Worm (Caenorhabditis elegans): Measurements from ENCODE around the gene F13E9.13.

F13E9.13 gene

DNA sequence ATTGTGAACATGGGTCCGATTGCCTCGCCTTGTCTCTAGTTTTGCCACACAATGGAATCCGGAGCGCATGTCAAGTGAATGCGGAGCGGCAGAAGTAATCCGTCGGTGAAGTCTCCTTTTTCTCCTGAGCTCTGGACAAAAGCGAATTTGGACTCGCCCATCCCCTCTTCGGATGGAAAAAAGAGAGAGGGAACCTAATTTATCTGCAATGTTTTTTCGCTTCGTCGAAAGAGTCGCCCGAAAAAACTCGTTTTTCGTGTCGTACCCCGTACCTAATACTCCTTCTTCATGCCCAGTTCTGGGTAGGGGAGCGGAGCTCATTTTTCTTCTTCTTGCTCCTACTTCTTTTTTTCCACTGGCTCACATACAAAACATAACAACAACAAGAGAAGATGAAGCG, 11.2 kb upstream of the F13E9.13 start:
- TF ChIP-seq ztf-7 (tag; optimal IDR thresholded peaks at IDR 0.05) (no peak), vab-7 (GFP tag; IDR thresholded peaks at IDR 0.05) (no peak), hlh-11 (tag; optimal IDR thresholded peaks at IDR 0.05) (no peak), php-3 (GFP tag; IDR thresholded peaks at IDR 0.05) (no peak), egl-43 (GFP tag; IDR thresholded peaks at IDR 0.05) (no peak)

DNA sequence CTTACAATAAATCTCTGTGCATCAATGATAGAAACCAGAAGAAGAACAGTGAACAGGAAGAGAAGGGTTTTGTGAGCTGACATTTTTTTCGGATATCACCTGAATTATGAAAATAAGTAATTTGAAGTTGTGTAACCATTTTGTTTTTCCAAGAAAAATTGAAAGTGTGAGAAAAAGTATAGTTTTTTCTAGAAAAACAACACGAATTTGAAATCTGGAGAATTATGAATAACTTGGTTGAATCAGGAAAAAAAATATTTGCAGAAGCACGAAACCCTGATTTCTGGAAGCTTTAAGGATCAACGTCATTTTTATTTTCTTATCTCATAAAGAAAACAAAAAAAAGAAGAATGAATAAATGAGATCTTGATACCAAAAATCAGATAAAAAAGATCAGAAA, 6.8 kb upstream of the F13E9.13 start, which contains the start of gene F13E9.12:
Gene F13E9.12, minus strand, starts transcription at position 101 of the 400 bp plus-strand sequence.
- TF ChIP-seq saeg-2 (GFP tag; IDR thresholded peaks at IDR 0.05) (no peak), sdz-12 (GFP tag; optimal IDR thresholded peaks at IDR 0.05) (no peak), zip-11 (GFP tag; IDR thresholded peaks at IDR 0.05) (no peak), lin-15B (tag; optimal IDR thresholded peaks at IDR 0.05) (no peak), ZK546.5 (tag; optimal IDR thresholded peaks at IDR 0.05) (no peak), nhr-28 (tag; optimal IDR thresholded peaks at IDR 0.05) (no peak), ceh-32 (tag; optimal IDR thresholded peaks at IDR 0.05; ENCODE audit: poor library complexity) (no peak), ces-1 (GFP tag; optimal IDR thresholded peaks at IDR 0.05) (no peak), php-3 (GFP tag; IDR thresholded peaks at IDR 0.05) (no peak), tra-1 (GFP tag; IDR thresholded peaks at IDR 0.05) (no peak), nhr-41 (GFP tag; IDR thresholded peaks at IDR 0.05) (no peak), hlh-30 (tag; optimal IDR thresholded peaks at IDR 0.05; ENCODE audit: insufficient read depth) (no peak), T20F7.1 (GFP tag; optimal IDR thresholded peaks at IDR 0.05) (no peak)

DNA sequence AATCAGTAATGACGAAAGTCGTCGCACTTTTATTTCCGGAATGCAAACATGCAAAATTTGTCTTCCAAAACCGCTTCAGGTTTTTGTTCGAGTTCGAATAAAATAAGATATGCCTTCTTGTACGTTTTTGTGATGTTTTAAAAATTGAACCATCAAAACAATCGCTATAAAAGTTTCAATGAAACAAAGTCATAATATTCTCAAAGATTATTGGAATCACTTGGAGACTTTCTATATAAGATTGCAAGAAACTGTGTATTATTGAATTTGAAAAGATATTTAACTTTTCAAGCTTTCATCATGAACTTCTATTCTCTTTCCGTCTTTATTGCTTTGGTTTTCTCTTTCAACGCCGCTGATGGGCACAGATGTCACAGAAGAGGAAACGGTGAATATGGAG, 4.5 kb upstream of the F13E9.13 start, which contains the start of gene fipr-14:
Gene fipr-14, plus strand, starts transcription at position 301 of the 400 bp plus-strand sequence.
- TF ChIP-seq tra-1 (GFP tag; IDR thresholded peaks at IDR 0.05), result no peak
- TF ChIP-seq ceh-20 (GFP tag; IDR thresholded peaks at IDR 0.05), result no peak
- TF ChIP-seq unc-62 (GFP tag; optimal IDR thresholded peaks at IDR 0.05 in 1 of 2), result peak in 1 of 2 experiments; percentile 65
- no peak for TF ChIP-seq unc-62 (tag; optimal IDR thresholded peaks at IDR 0.05)

DNA sequence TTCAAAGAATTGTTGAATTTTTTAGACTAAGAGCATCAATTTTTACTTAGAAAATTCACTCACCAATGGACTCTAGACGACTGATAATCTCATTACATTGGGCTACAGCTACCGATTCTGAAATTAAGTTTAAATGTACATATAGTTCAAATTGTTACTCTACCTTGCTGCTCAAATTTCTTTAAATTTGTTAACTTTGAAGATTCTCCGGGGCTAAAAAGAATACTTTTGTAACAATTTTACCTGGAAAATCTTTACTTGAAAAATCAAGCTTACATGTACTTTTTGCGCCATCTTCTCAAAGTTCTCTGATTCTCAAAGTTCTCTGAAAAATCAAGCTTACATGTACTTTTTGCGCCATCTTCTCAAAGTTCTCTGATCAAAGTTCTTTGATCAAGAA, 1.8 kb upstream of the F13E9.13 start, which contains the start of gene sdz-13:
Gene sdz-13, minus strand, starts transcription at position 101 of the 400 bp plus-strand sequence.
- TF ChIP-seq gei-8 (GFP tag; optimal IDR thresholded peaks at IDR 0.05) (no peak), D1046.2 (GFP tag; IDR thresholded peaks at IDR 0.05) (no peak), zip-11 (GFP tag; IDR thresholded peaks at IDR 0.05) (no peak), lin-15B (tag; optimal IDR thresholded peaks at IDR 0.05) (no peak), nhr-102 (tag; optimal IDR thresholded peaks at IDR 0.05) (no peak), aha-1 (tag) (no peak), ceh-32 (tag; optimal IDR thresholded peaks at IDR 0.05; ENCODE audit: poor library complexity) (no peak), dpl-1 (GFP tag; optimal IDR thresholded peaks at IDR 0.05) (no peak)

DNA sequence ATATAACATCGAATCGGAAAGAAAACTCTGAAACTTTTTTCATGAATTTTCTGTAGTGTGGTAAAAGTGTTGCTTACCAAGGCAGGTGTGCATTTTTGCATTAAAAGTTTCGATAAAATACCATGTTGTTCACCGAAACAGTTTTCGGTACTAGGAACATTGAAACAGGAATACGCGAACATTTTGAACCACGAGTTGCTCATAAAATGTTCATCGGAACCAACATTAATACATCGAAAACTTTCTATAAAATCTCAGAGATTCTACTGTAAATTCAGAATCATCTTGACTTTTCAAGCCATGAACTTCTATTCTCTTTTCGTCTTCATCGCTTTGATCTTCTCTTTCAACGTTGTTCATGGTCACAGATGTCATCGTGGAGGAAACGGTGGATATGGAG, 1.1 kb upstream of the F13E9.13 start, which contains the start of gene fipr-15:
Gene fipr-15, plus strand, starts transcription at position 301 of the 400 bp plus-strand sequence.
- TF ChIP-seq hlh-30 (tag; optimal IDR thresholded peaks at IDR 0.05; ENCODE audit: insufficient read depth), result no peak
- no peak for TF ChIP-seq ceh-20 (GFP tag; IDR thresholded peaks at IDR 0.05)
- no peak for TF ChIP-seq nhr-11 (tag; optimal IDR thresholded peaks at IDR 0.05)
- TF ChIP-seq madf-5 (GFP tag; IDR thresholded peaks at IDR 0.05), result no peak
- TF ChIP-seq daf-8 (GFP tag; IDR thresholded peaks at IDR 0.05), result no peak
- no peak for TF ChIP-seq lir-3 (tag; optimal IDR thresholded peaks at IDR 0.05)
- no peak for TF ChIP-seq F10B5.3 (tag; optimal IDR thresholded peaks at IDR 0.05)
- no peak for TF ChIP-seq nhr-102 (tag; optimal IDR thresholded peaks at IDR 0.05)
- no peak for TF ChIP-seq ceh-62 (tag; optimal IDR thresholded peaks at IDR 0.05)

DNA sequence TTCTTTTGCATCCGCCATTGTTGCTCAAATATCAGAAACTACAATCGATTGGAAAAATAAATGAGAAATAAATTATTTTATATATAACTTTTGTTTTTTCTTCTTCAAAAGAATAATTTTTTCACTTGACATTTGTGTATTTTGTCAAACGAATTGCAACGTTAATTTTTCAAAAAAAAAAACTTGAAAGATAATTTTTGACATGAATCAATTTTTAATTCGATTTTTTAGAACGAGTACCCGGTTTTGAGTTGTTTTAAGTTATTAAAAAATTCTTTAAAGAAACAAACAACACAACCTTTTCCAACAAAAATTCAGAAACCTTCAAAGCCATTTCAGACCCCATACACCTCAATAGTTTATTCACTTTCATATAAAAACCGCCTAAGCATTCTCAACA, 2.9 kb downstream of the F13E9.13 start, which contains the start of gene F13E9.5:
Gene F13E9.5, minus strand, starts transcription at position 101 of the 400 bp plus-strand sequence.
- TF ChIP-seq mxl-3 (GFP tag; optimal IDR thresholded peaks at IDR 0.05), result no peak
- no peak for TF ChIP-seq vab-7 (GFP tag; IDR thresholded peaks at IDR 0.05)
- TF ChIP-seq nhr-42 (GFP tag; IDR thresholded peaks at IDR 0.05), result no peak
- TF ChIP-seq dmd-8 (GFP tag; IDR thresholded peaks at IDR 0.05), result no peak
- TF ChIP-seq ztf-11 (tag; optimal IDR thresholded peaks at IDR 0.05), result no peak
- TF ChIP-seq dpl-1 (GFP tag; optimal IDR thresholded peaks at IDR 0.05), result no peak
- TF ChIP-seq spr-1 (tag; optimal IDR thresholded peaks at IDR 0.05), result no peak
- no peak for TF ChIP-seq lin-38 (GFP tag; IDR thresholded peaks at IDR 0.05)
- TF ChIP-seq unc-39 (tag; optimal IDR thresholded peaks at IDR 0.05), result no peak
- no peak for TF ChIP-seq F37D6.2 (tag; optimal IDR thresholded peaks at IDR 0.05)
- no peak for TF ChIP-seq lir-3 (tag; optimal IDR thresholded peaks at IDR 0.05)
- no peak for TF ChIP-seq lim-7 (GFP tag; IDR thresholded peaks at IDR 0.05)
- TF ChIP-seq daf-12 (tag; optimal IDR thresholded peaks at IDR 0.05), result no peak
- TF ChIP-seq snpc-1.2 (GFP tag; IDR thresholded peaks at IDR 0.05), result no peak
- TF ChIP-seq nhr-111 (GFP tag; optimal IDR thresholded peaks at IDR 0.05), result no peak
- no peak for TF ChIP-seq pqm-1 (tag; optimal IDR thresholded peaks at IDR 0.05)

All from whole organism, L4 larva.